ENCODE assay signal across 4 worm cellular contexts in genomic region chrIV:13253841-13254240, ce11.
A peak's percentile ranks its signal among the peaks of the same experiment; 100 is the strongest.
TF ChIP-seq lines count a peak whose summit lies in the region.

ttr-45 (plus strand) TSS chrIV:13254225.

TF ChIP-seq in whole organism, L1 larva, 84 proteins besides CTCF, POLR2A, EP300 and RAD21 (continued from another document):
- TF ChIP-seq rnt-1 (tag; optimal IDR thresholded peaks at IDR 0.05; lab: Kevin White, UChicago) (peak; percentile 68), nhr-19 (GFP tag; conservative IDR thresholded peaks at IDR 0.05; lab: Robert Waterston, UW) (peak; percentile 65), xbp-1 (tag; optimal IDR thresholded peaks at IDR 0.05; lab: Kevin White, UChicago) (no peak), C16A3.4 (tag; optimal IDR thresholded peaks at IDR 0.05; lab: Kevin White, UChicago) (peak; percentile 24), lsy-2 (tag; optimal IDR thresholded peaks at IDR 0.05; lab: Kevin White, UChicago) (peak; percentile 25 to 58), blmp-1 (tag; optimal IDR thresholded peaks at IDR 0.05; lab: Kevin White, UChicago) (no peak), unc-130 (tag; optimal IDR thresholded peaks at IDR 0.05; lab: Kevin White, UChicago) (peak; percentile 64)

TF ChIP-seq in whole organism, L2 larva, 48 proteins besides CTCF, POLR2A, EP300 and RAD21 (continued from another document):
- TF ChIP-seq ztf-1 (GFP tag; conservative IDR thresholded peaks at IDR 0.05; lab: Robert Waterston, UW) (no peak), sma-3 (GFP tag; optimal IDR thresholded peaks at IDR 0.05; lab: Kevin White, UChicago) (peak; percentile 5), lsy-2 (tag; optimal IDR thresholded peaks at IDR 0.05; lab: Kevin White, UChicago) (peak in 1 of 2 experiments; percentile 35), gmeb-1 (tag; optimal IDR thresholded peaks at IDR 0.05; lab: Kevin White, UChicago) (peak; percentile 33), crh-2 (tag; optimal IDR thresholded peaks at IDR 0.05; lab: Kevin White, UChicago) (peak; percentile 42), unc-39 (tag; optimal IDR thresholded peaks at IDR 0.05; lab: Kevin White, UChicago) (no peak), egl-27 (tag; optimal IDR thresholded peaks at IDR 0.05; lab: Kevin White, UChicago) (peak; percentile 24)

TF ChIP-seq in whole organism, L4 larva, 104 proteins besides CTCF, POLR2A, EP300 and RAD21 (continued from another document):
- peak; percentile 69 for TF ChIP-seq hlh-30 (tag; optimal IDR thresholded peaks at IDR 0.05; lab: Kevin White, UChicago; ENCODE audit: insufficient read depth)
- TF ChIP-seq gei-8 (GFP tag; optimal IDR thresholded peaks at IDR 0.05; lab: Kevin White, UChicago), result no peak
- TF ChIP-seq dve-1 (tag; optimal IDR thresholded peaks at IDR 0.05; lab: Kevin White, UChicago; ENCODE audit: insufficient read depth), result peak; percentile 95
- no peak for TF ChIP-seq egl-43 (GFP tag; IDR thresholded peaks at IDR 0.05; lab: Robert Waterston, UW)
- no peak for TF ChIP-seq ceh-28 (tag; optimal IDR thresholded peaks at IDR 0.05; lab: Kevin White, UChicago)
- peak; percentile 38 for TF ChIP-seq T20F7.1 (GFP tag; optimal IDR thresholded peaks at IDR 0.05; lab: Kevin White, UChicago)
- TF ChIP-seq nhr-77 (tag; optimal IDR thresholded peaks at IDR 0.05; lab: Kevin White, UChicago), result peak; percentile 88
- peak; percentile 54; the same call in 1 of the 2 replicates for TF ChIP-seq ceh-20 (GFP tag; IDR thresholded peaks at IDR 0.05; lab: Robert Waterston, UW)
- no peak for TF ChIP-seq egl-27 (tag; optimal IDR thresholded peaks at IDR 0.05; lab: Kevin White, UChicago)
- TF ChIP-seq zip-2 (tag; optimal IDR thresholded peaks at IDR 0.05; lab: Kevin White, UChicago), result peak; percentile 30
- TF ChIP-seq tra-1 (GFP tag; IDR thresholded peaks at IDR 0.05; lab: Robert Waterston, UW), result peak; percentile 89
- peak; percentile 77 for TF ChIP-seq nhr-11 (tag; optimal IDR thresholded peaks at IDR 0.05; lab: Kevin White, UChicago)
- peak; percentile 93 for TF ChIP-seq nhr-28 (tag; optimal IDR thresholded peaks at IDR 0.05; lab: Kevin White, UChicago)
- peak; percentile 66; the same call in 1 of the 2 replicates for TF ChIP-seq pha-4 (GFP tag; IDR thresholded peaks at IDR 0.05; lab: Robert Waterston, UW)
- TF ChIP-seq pha-4 (tag; optimal IDR thresholded peaks at IDR 0.05; lab: Kevin White, UChicago), result no peak
- peak; percentile 73 for TF ChIP-seq nhr-48 (tag; optimal IDR thresholded peaks at IDR 0.05; lab: Kevin White, UChicago)
- TF ChIP-seq ztf-7 (tag; optimal IDR thresholded peaks at IDR 0.05; lab: Kevin White, UChicago), result peak; percentile 52
- no peak for TF ChIP-seq ceh-32 (tag; optimal IDR thresholded peaks at IDR 0.05; lab: Kevin White, UChicago; ENCODE audit: poor library complexity)
- no peak for TF ChIP-seq skn-1 (tag; optimal IDR thresholded peaks at IDR 0.05; lab: Kevin White, UChicago)
- TF ChIP-seq php-3 (GFP tag; IDR thresholded peaks at IDR 0.05; lab: Robert Waterston, UW), result peak; percentile 93
- TF ChIP-seq dmd-6 (GFP tag; IDR thresholded peaks at IDR 0.05; lab: Robert Waterston, UW), result peak; percentile 99
- TF ChIP-seq mes-2 (tag; optimal IDR thresholded peaks at IDR 0.05; lab: Kevin White, UChicago; ENCODE audit: poor library complexity, severe bottlenecking), result peak; percentile 1
- peak; percentile 38 for TF ChIP-seq lin-38 (GFP tag; IDR thresholded peaks at IDR 0.05; lab: Robert Waterston, UW)
- TF ChIP-seq hif-1 (tag; optimal IDR thresholded peaks at IDR 0.05; lab: Kevin White, UChicago), result peak in 1 of 2 experiments; percentile 43
- TF ChIP-seq hlh-11 (tag; optimal IDR thresholded peaks at IDR 0.05; lab: Kevin White, UChicago), result peak; percentile 94
- TF ChIP-seq saeg-2 (GFP tag; IDR thresholded peaks at IDR 0.05; lab: Robert Waterston, UW), result 0 out of 2 replicates have a peak, but pooled peaks have one; percentile 39
- peak; percentile 1 for TF ChIP-seq mep-1 (tag; optimal IDR thresholded peaks at IDR 0.05; lab: Kevin White, UChicago)
- peak; percentile 83 for TF ChIP-seq lin-1 (GFP tag; IDR thresholded peaks at IDR 0.05; lab: Robert Waterston, UW)
- 0 out of 2 replicates have a peak, but pooled peaks have one; percentile 27 for TF ChIP-seq nhr-42 (GFP tag; IDR thresholded peaks at IDR 0.05; lab: Robert Waterston, UW)
- peak; percentile 43; the same call in 1 of the 2 replicates for TF ChIP-seq zfp-3 (GFP tag; conservative IDR thresholded peaks at IDR 0.05; lab: Robert Waterston, UW)
TF ChIP-seq in whole organism, L4 larva: peak in this region for 31.

TF ChIP-seq in whole organism, young adult, 124 proteins besides CTCF, POLR2A, EP300 and RAD21 (continued from another document):
- TF ChIP-seq B0035.1 (tag; optimal IDR thresholded peaks at IDR 0.05; lab: Kevin White, UChicago), result no peak
- TF ChIP-seq ztf-22 (GFP tag; optimal IDR thresholded peaks at IDR 0.05; lab: Kevin White, UChicago), result peak; percentile 48
- TF ChIP-seq sea-2 (GFP tag; IDR thresholded peaks at IDR 0.05; lab: Robert Waterston, UW), result no peak
- TF ChIP-seq zfh-2 (GFP tag; conservative IDR thresholded peaks at IDR 0.05; lab: Robert Waterston, UW), result no peak
- TF ChIP-seq madf-8 (GFP tag; conservative IDR thresholded peaks at IDR 0.05; lab: Robert Waterston, UW), result no peak
- TF ChIP-seq egrh-3 (GFP tag; IDR thresholded peaks at IDR 0.05; lab: Robert Waterston, UW), result no peak
- TF ChIP-seq fkh-3 (tag; optimal IDR thresholded peaks at IDR 0.05; lab: Kevin White, UChicago), result no peak
- TF ChIP-seq B0336.3 (GFP tag; IDR thresholded peaks at IDR 0.05; lab: Robert Waterston, UW), result no peak
- TF ChIP-seq efl-1 (GFP tag; optimal IDR thresholded peaks at IDR 0.05; lab: Kevin White, UChicago), result no peak
- TF ChIP-seq K11D2.4 (GFP tag; IDR thresholded peaks at IDR 0.05; lab: Robert Waterston, UW), result no peak
- TF ChIP-seq cebp-2 (GFP tag; IDR thresholded peaks at IDR 0.05; lab: Robert Waterston, UW), result no peak
- TF ChIP-seq ekl-4 (GFP tag; IDR thresholded peaks at IDR 0.05; lab: Robert Waterston, UW), result 0 out of 2 replicates have a peak, but pooled peaks have one; percentile 22
- TF ChIP-seq lin-35 (GFP tag; optimal IDR thresholded peaks at IDR 0.05; lab: Kevin White, UChicago), result no peak
- TF ChIP-seq C17E4.6 (GFP tag; IDR thresholded peaks at IDR 0.05; lab: Robert Waterston, UW), result no peak
- TF ChIP-seq egl-18 (GFP tag; IDR thresholded peaks at IDR 0.05; lab: Robert Waterston, UW), result no peak
- peak; percentile 27 for TF ChIP-seq tbp1 (GFP tag; optimal IDR thresholded peaks at IDR 0.05; lab: Kevin White, UChicago)
- TF ChIP-seq K12H6.12 (tag; optimal IDR thresholded peaks at IDR 0.05; lab: Kevin White, UChicago), result no peak
- TF ChIP-seq cebp-1 (GFP tag; IDR thresholded peaks at IDR 0.05; lab: Robert Waterston, UW), result no peak
- TF ChIP-seq cebp-1 (tag; optimal IDR thresholded peaks at IDR 0.05; lab: Kevin White, UChicago), result peak; percentile 53
- TF ChIP-seq die-1 (tag; optimal IDR thresholded peaks at IDR 0.05; lab: Kevin White, UChicago), result no peak
- no peak for TF ChIP-seq Y53G8AR.9 (GFP tag; conservative IDR thresholded peaks at IDR 0.05; lab: Robert Waterston, UW)
- TF ChIP-seq ztf-3 (GFP tag; optimal IDR thresholded peaks at IDR 0.05; lab: Kevin White, UChicago), result no peak
- no peak for TF ChIP-seq sptf-2 (GFP tag; optimal IDR thresholded peaks at IDR 0.05; lab: Kevin White, UChicago)
- TF ChIP-seq C06A6.2 (GFP tag; conservative IDR thresholded peaks at IDR 0.05; lab: Robert Waterston, UW), result no peak
- TF ChIP-seq bed-1 (GFP tag; IDR thresholded peaks at IDR 0.05; lab: Robert Waterston, UW), result no peak
- no peak for TF ChIP-seq aptf-3 (GFP tag; IDR thresholded peaks at IDR 0.05; lab: Robert Waterston, UW)
- TF ChIP-seq dox-1 (GFP tag; IDR thresholded peaks at IDR 0.05; lab: Robert Waterston, UW), result 0 out of 2 replicates have a peak, but pooled peaks have one; percentile 25
- no peak for TF ChIP-seq hlh-12 (tag; optimal IDR thresholded peaks at IDR 0.05; lab: Kevin White, UChicago)
- TF ChIP-seq F49E8.2 (tag; optimal IDR thresholded peaks at IDR 0.05; lab: Kevin White, UChicago; ENCODE audit: insufficient read depth), result no peak
- TF ChIP-seq lin-54 (GFP tag; optimal IDR thresholded peaks at IDR 0.05; lab: Kevin White, UChicago), result no peak
- TF ChIP-seq let-607 (tag; optimal IDR thresholded peaks at IDR 0.05; lab: Kevin White, UChicago), result peak; percentile 28 to 58
- no peak for TF ChIP-seq repo-1 (tag; optimal IDR thresholded peaks at IDR 0.05; lab: Kevin White, UChicago)
- TF ChIP-seq F55B11.4 (tag; optimal IDR thresholded peaks at IDR 0.05; lab: Kevin White, UChicago; ENCODE audit: borderline replicate concordance, insufficient read depth), result no peak
- TF ChIP-seq tlf-1 (GFP tag; optimal IDR thresholded peaks at IDR 0.05; lab: Kevin White, UChicago), result peak; percentile 52
- no peak for TF ChIP-seq ZK185.1 (tag; optimal IDR thresholded peaks at IDR 0.05; lab: Kevin White, UChicago; ENCODE audit: poor library complexity, severe bottlenecking)
- no peak for TF ChIP-seq mel-28 (tag; optimal IDR thresholded peaks at IDR 0.05; lab: Kevin White, UChicago; ENCODE audit: borderline replicate concordance)
- no peak for TF ChIP-seq mxl-1 (tag; optimal IDR thresholded peaks at IDR 0.05; lab: Kevin White, UChicago)
- no peak for TF ChIP-seq sdz-38 (tag; optimal IDR thresholded peaks at IDR 0.05; lab: Kevin White, UChicago)
- no peak for TF ChIP-seq rcor-1 (GFP tag; IDR thresholded peaks at IDR 0.05; lab: Robert Waterston, UW)
- no peak for TF ChIP-seq mes-4 (tag; optimal IDR thresholded peaks at IDR 0.05; lab: Kevin White, UChicago)
- no peak for TF ChIP-seq F57C9.4 (tag; optimal IDR thresholded peaks at IDR 0.05; lab: Kevin White, UChicago)
- peak; percentile 50 for TF ChIP-seq atf-7 (tag; optimal IDR thresholded peaks at IDR 0.05; lab: Kevin White, UChicago)
- TF ChIP-seq nhr-120 (GFP tag; IDR thresholded peaks at IDR 0.05; lab: Robert Waterston, UW), result no peak
- no peak for TF ChIP-seq madf-6 (GFP tag; IDR thresholded peaks at IDR 0.05; lab: Robert Waterston, UW)
- peak; percentile 44 for TF ChIP-seq lin-40 (tag; optimal IDR thresholded peaks at IDR 0.05; lab: Kevin White, UChicago)
- no peak for TF ChIP-seq nhr-27 (tag; optimal IDR thresholded peaks at IDR 0.05; lab: Kevin White, UChicago)
- TF ChIP-seq zim-3 (tag; optimal IDR thresholded peaks at IDR 0.05; lab: Kevin White, UChicago), result no peak
- TF ChIP-seq him-1 (tag; optimal IDR thresholded peaks at IDR 0.05; lab: Kevin White, UChicago), result no peak
- TF ChIP-seq ceh-27 (GFP tag; optimal IDR thresholded peaks at IDR 0.05; lab: Kevin White, UChicago), result no peak
- no peak for TF ChIP-seq aptf-2 (GFP tag; conservative IDR thresholded peaks at IDR 0.05; lab: Robert Waterston, UW)
